Worm (Caenorhabditis elegans): ENCODE results near the gene rom-1.
A peak's percentile ranks its signal among the peaks of the same experiment; 100 is the strongest.

Gene rom-1

DNA sequence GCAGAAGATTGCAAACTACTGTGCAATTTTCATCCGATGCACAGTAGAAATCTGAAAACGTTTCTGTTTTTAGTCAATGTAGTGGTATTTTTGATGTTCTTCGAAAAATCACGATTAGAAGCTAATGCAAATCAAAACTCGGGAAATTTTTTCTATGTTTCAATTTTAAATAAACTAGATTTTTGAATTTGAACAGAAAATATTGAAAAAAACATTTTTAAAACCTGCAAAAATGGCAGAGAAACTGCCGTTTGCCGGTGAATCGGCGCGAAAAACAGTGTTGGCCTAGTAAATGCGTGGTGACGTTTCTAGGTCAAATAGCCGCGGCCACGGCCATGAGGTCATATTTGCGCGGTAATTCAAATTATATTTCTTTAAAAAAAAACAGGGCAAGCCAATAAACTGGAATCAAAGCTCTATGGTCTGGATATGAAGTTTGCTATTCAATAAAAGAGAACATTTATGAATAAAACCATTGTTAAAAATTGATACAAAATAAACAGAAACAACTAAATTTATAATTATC is 23.2 kb downstream of the rom-1 start, which contains the start of gene set-2 (continued):
- TF ChIP-seq nfya-2 (GFP tag; IDR thresholded peaks at IDR 0.05) (no peak), ztf-22 (GFP tag; optimal IDR thresholded peaks at IDR 0.05) (no peak), fkh-3 (tag; optimal IDR thresholded peaks at IDR 0.05) (no peak), F22D6.2 (tag; optimal IDR thresholded peaks at IDR 0.05) (peak; percentile 43), madf-3 (GFP tag; IDR thresholded peaks at IDR 0.05) (peak; percentile 89), F52B5.7 (tag; optimal IDR thresholded peaks at IDR 0.05) (no peak), hlh-12 (tag; optimal IDR thresholded peaks at IDR 0.05) (no peak), Y79H2A.3 (GFP tag; conservative IDR thresholded peaks at IDR 0.05) (no peak), madf-6 (GFP tag; IDR thresholded peaks at IDR 0.05) (peak; percentile 88), nhr-80 (tag; optimal IDR thresholded peaks at IDR 0.05) (peak; percentile 30), madf-10 (tag; optimal IDR thresholded peaks at IDR 0.05) (peak; percentile 55), akir-1 (GFP tag; optimal IDR thresholded peaks at IDR 0.05) (no peak), ceh-27 (GFP tag; optimal IDR thresholded peaks at IDR 0.05) (peak; percentile 88), hmg-1.2 (GFP tag; IDR thresholded peaks at IDR 0.05) (peak; percentile 48), rcor-1 (GFP tag; IDR thresholded peaks at IDR 0.05) (peak; percentile 81), pha-4 (tag; optimal IDR thresholded peaks at IDR 0.05) (no peak), aptf-3 (GFP tag; IDR thresholded peaks at IDR 0.05) (no peak), F49E8.2 (tag; optimal IDR thresholded peaks at IDR 0.05; ENCODE audit: insufficient read depth) (no peak), ztf-25 (GFP tag; IDR thresholded peaks at IDR 0.05) (peak; percentile 87), efl-1 (GFP tag; optimal IDR thresholded peaks at IDR 0.05) (peak; percentile 92), ZK185.1 (tag; optimal IDR thresholded peaks at IDR 0.05; ENCODE audit: poor library complexity, severe bottlenecking) (peak; percentile 93), lsl-1 (GFP tag; optimal IDR thresholded peaks at IDR 0.05) (peak; percentile 75), ceh-91 (GFP tag; IDR thresholded peaks at IDR 0.05) (peak; percentile 82), lin-40 (tag; optimal IDR thresholded peaks at IDR 0.05) (peak; percentile 28), chd-7 (tag; optimal IDR thresholded peaks at IDR 0.05) (peak; percentile 19), F23B12.7 (tag; optimal IDR thresholded peaks at IDR 0.05; ENCODE audit: insufficient read depth) (no peak), him-1 (tag; optimal IDR thresholded peaks at IDR 0.05) (peak; percentile 3), cebp-2 (GFP tag; IDR thresholded peaks at IDR 0.05) (no peak), dpl-1 (GFP tag; optimal IDR thresholded peaks at IDR 0.05) (peak; percentile 92), ccch-3 (GFP tag; optimal IDR thresholded peaks at IDR 0.05) (no peak), B0019.2 (GFP tag; conservative IDR thresholded peaks at IDR 0.05) (peak; percentile 72), ztf-26 (tag; optimal IDR thresholded peaks at IDR 0.05) (no peak), mel-28 (tag; optimal IDR thresholded peaks at IDR 0.05; ENCODE audit: borderline replicate concordance) (no peak), F33H1.4 (GFP tag; IDR thresholded peaks at IDR 0.05) (peak; percentile 76), tbp1 (GFP tag; optimal IDR thresholded peaks at IDR 0.05) (peak; percentile 48), lin-26 (GFP tag; IDR thresholded peaks at IDR 0.05) (0 out of 2 replicates have a peak, but pooled peaks have one; percentile 39), D2030.7 (GFP tag; IDR thresholded peaks at IDR 0.05) (peak; percentile 80), let-526 (GFP tag; IDR thresholded peaks at IDR 0.05) (peak; percentile 86), cebp-1 (GFP tag; IDR thresholded peaks at IDR 0.05) (no peak), cebp-1 (tag; optimal IDR thresholded peaks at IDR 0.05) (peak; percentile 67), C06A6.2 (GFP tag; conservative IDR thresholded peaks at IDR 0.05) (no peak), nfya-1 (tag; optimal IDR thresholded peaks at IDR 0.05; ENCODE audit: borderline replicate concordance, insufficient read depth) (no peak), egl-18 (GFP tag; IDR thresholded peaks at IDR 0.05) (no peak), sdz-38 (tag; optimal IDR thresholded peaks at IDR 0.05) (no peak), aptf-2 (GFP tag; conservative IDR thresholded peaks at IDR 0.05) (0 out of 2 replicates have a peak, but pooled peaks have one; percentile 41), ztf-6 (GFP tag; IDR thresholded peaks at IDR 0.05) (no peak), hsf-1 (GFP tag; IDR thresholded peaks at IDR 0.05) (0 out of 2 replicates have a peak, but pooled peaks have one; percentile 19), zim-3 (tag; optimal IDR thresholded peaks at IDR 0.05) (no peak)

Measured in whole organism, young adult.